Fruit fly (Drosophila melanogaster) whole organism, embryonic: Measurements from ENCODE around the gene Obp19a.

Experiments used
- Atf-2 ChIP-seq: fragments of 200-800 bp; sonication (Bioruptor generic); optimal IDR thresholded peaks from 2 replicates; lab custom pipeline; 2016; ENCODE audit warnings: missing biosample characterization, missing genetic modification characterization
- BEAF-32 ChIP-seq: fragments of 200-800 bp; sonication (Bioruptor generic); optimal IDR thresholded peaks from 3 replicates; lab custom pipeline; 2017; ENCODE audit warnings: missing biosample characterization, missing genetic modification characterization, mild to moderate bottlenecking, moderate library complexity, missing genetic modification reagents
- CG1024 ChIP-seq: fragments of 200-800 bp; sonication (Bioruptor generic); IDR thresholded peaks from 2 replicates; pipeline ENCODE4 v1.3.6; 2022; ENCODE audit warnings: missing biosample characterization, missing genetic modification characterization
- CG10267 ChIP-seq: fragments of 200-800 bp; sonication (Bioruptor generic); optimal IDR thresholded peaks from 2 replicates; lab custom pipeline; 2018; ENCODE audit warnings: missing biosample characterization, mild to moderate bottlenecking, missing genetic modification characterization, moderate library complexity
- CG10321 ChIP-seq: fragments of 200-800 bp; sonication (Bioruptor generic); IDR thresholded peaks from 2 replicates; pipeline ENCODE4 v1.3.6; 2022; ENCODE audit warnings: missing biosample characterization, missing genetic modification characterization
- CG11085 ChIP-seq: fragments of 200-800 bp; sonication (Bioruptor generic); IDR thresholded peaks from 2 replicates; pipeline ENCODE4 v1.3.6; 2022; ENCODE audit warnings: missing biosample characterization, missing genetic modification characterization
- CG11456 ChIP-seq: fragments of 200-800 bp; sonication (Bioruptor generic); IDR thresholded peaks from 3 replicates; pipeline ENCODE4 v1.3.6; 2022; ENCODE audit warnings: missing biosample characterization, missing genetic modification characterization
- CG12104 ChIP-seq: fragments of 200-800 bp; sonication (Bioruptor generic); optimal IDR thresholded peaks from 3 replicates; lab custom pipeline; 2016; ENCODE audit warnings: missing biosample characterization, missing genetic modification characterization
- CG12769 ChIP-seq: fragments of 200-800 bp; sonication (Bioruptor generic); optimal IDR thresholded peaks from 2 replicates; lab custom pipeline; 2019; ENCODE audit warnings: missing biosample characterization, mild to moderate bottlenecking, missing genetic modification characterization, moderate library complexity
- CG13775 ChIP-seq: fragments of 200-800 bp; sonication (Bioruptor generic); optimal IDR thresholded peaks from 3 replicates; lab custom pipeline; 2017; ENCODE audit warnings: missing biosample characterization, mild to moderate bottlenecking, missing genetic modification characterization
- CG14710 ChIP-seq: fragments of 200-800 bp; sonication (Bioruptor generic); optimal IDR thresholded peaks from 3 replicates; lab custom pipeline; 2019; ENCODE audit warnings: missing biosample characterization, mild to moderate bottlenecking, missing genetic modification characterization, moderate library complexity
- CG18619 ChIP-seq: fragments of 200-800 bp; sonication (Bioruptor generic); optimal IDR thresholded peaks from 3 replicates; lab custom pipeline; 2017; ENCODE audit warnings: missing biosample characterization, mild to moderate bottlenecking, missing genetic modification characterization
- CG18764 ChIP-seq: fragments of 200-800 bp; sonication (Bioruptor generic); optimal IDR thresholded peaks from 3 replicates; lab custom pipeline; 2016; ENCODE audit warnings: missing biosample characterization, missing genetic modification characterization
- CG7357 ChIP-seq: fragments of 200-800 bp; sonication (Bioruptor generic); IDR thresholded peaks from 3 replicates; pipeline ENCODE4 v1.3.6; 2022; ENCODE audit warnings: missing biosample characterization, missing genetic modification characterization
- CG7372 ChIP-seq: fragments of 200-800 bp; sonication (Bioruptor generic); IDR thresholded peaks from 2 replicates; pipeline ENCODE4 v1.3.6; 2022; ENCODE audit warnings: missing biosample characterization, missing genetic modification characterization
- CG8290 ChIP-seq, 3 experiments: fragments of 200-800 bp; sonication (Bioruptor generic); optimal IDR thresholded peaks; 2 replicates each; lab custom pipeline; 2016 to 2019; ENCODE audit warnings: missing biosample characterization in 3 of 3, missing genetic modification characterization in 3 of 3, mild to moderate bottlenecking in 2 of 3, moderate library complexity in 1 of 3
- CG8944 ChIP-seq: fragments of 200-800 bp; sonication (Bioruptor generic); optimal IDR thresholded peaks from 3 replicates; lab custom pipeline; 2016; ENCODE audit warnings: missing biosample characterization, missing genetic modification characterization
- CG9437 ChIP-seq: fragments of 200-800 bp; sonication (Bioruptor generic); optimal IDR thresholded peaks from 2 replicates; lab custom pipeline; 2018; ENCODE audit warnings: missing biosample characterization, mild to moderate bottlenecking, missing genetic modification characterization
- CoRest ChIP-seq: fragments of 200-800 bp; sonication (Bioruptor generic); optimal IDR thresholded peaks from 3 replicates; lab custom pipeline; 2018; ENCODE audit warnings: missing biosample characterization, mild to moderate bottlenecking, missing genetic modification characterization, moderate library complexity
- HLH4C ChIP-seq: fragments of 200-800 bp; sonication (Bioruptor generic); IDR thresholded peaks from 3 replicates; pipeline ENCODE4 v1.3.6; 2022; ENCODE audit warnings: missing biosample characterization, missing genetic modification characterization; ENCODE audit not compliant: partially characterized antibody
- HLH54F ChIP-seq: fragments of 200-800 bp; sonication (Bioruptor generic); optimal IDR thresholded peaks from 3 replicates; lab custom pipeline; 2016; ENCODE audit warnings: missing biosample characterization, missing genetic modification characterization
- HLHmδ ChIP-seq: fragments of 200-800 bp; sonication (Bioruptor generic); optimal IDR thresholded peaks from 2 replicates; lab custom pipeline; 2018; ENCODE audit warnings: missing biosample characterization, mild to moderate bottlenecking, missing genetic modification characterization, moderate library complexity
- MBD-R2 ChIP-seq: fragments of 200-800 bp; sonication (Bioruptor generic); IDR thresholded peaks from 2 replicates; pipeline ENCODE4 v1.3.6; 2022; ENCODE audit warnings: missing biosample characterization, missing genetic modification characterization
- Pdp1 ChIP-seq, 2 experiments: fragments of 200-800 bp; sonication (Bioruptor generic); optimal IDR thresholded peaks; 3 replicates each; lab custom pipeline; 2016; ENCODE audit warnings: missing biosample characterization in 2 of 2, missing genetic modification characterization in 2 of 2, mild to moderate bottlenecking in 1 of 2, moderate library complexity in 1 of 2
- Rx ChIP-seq: fragments of 200-800 bp; sonication (Bioruptor generic); IDR thresholded peaks from 2 replicates; pipeline ENCODE4 v1.3.6; 2022; ENCODE audit warnings: missing biosample characterization, missing genetic modification characterization
- Spps ChIP-seq: fragments of 200-800 bp; sonication (Bioruptor generic); optimal IDR thresholded peaks from 2 replicates; lab custom pipeline; 2018; ENCODE audit warnings: missing biosample characterization, mild to moderate bottlenecking, missing genetic modification characterization
- Sry-β ChIP-seq: fragments of 200-800 bp; sonication (Bioruptor generic); optimal IDR thresholded peaks from 2 replicates; lab custom pipeline; 2018; ENCODE audit warnings: missing biosample characterization, mild to moderate bottlenecking, missing genetic modification characterization, moderate library complexity
- cato ChIP-seq: fragments of 200-800 bp; sonication (Bioruptor generic); optimal IDR thresholded peaks from 2 replicates; lab custom pipeline; 2016; ENCODE audit warnings: missing biosample characterization, missing genetic modification characterization, borderline replicate concordance
- ci ChIP-seq: fragments of 200-800 bp; sonication (Bioruptor generic); IDR thresholded peaks from 3 replicates; pipeline ENCODE4 v1.3.6; 2022; ENCODE audit warnings: missing biosample characterization, missing genetic modification characterization
- cwo ChIP-seq: fragments of 200-800 bp; sonication (Bioruptor generic); optimal IDR thresholded peaks from 3 replicates; lab custom pipeline; 2017; ENCODE audit warnings: missing biosample characterization, missing genetic modification characterization, mild to moderate bottlenecking, moderate library complexity, missing genetic modification reagents
- da ChIP-seq: fragments of 200-800 bp; sonication (Bioruptor generic); optimal IDR thresholded peaks from 2 replicates; lab custom pipeline; 2016; ENCODE audit warnings: missing biosample characterization, missing genetic modification characterization
- dan ChIP-seq: fragments of 200-800 bp; sonication (Bioruptor generic); IDR thresholded peaks from 2 replicates; pipeline ENCODE4 v1.3.6; 2022; ENCODE audit warnings: missing biosample characterization, missing genetic modification characterization
- eve ChIP-seq, 2 experiments: fragments of >200 bp; optimal IDR thresholded peaks; 2 replicates each; lab custom pipeline; 2017; ENCODE audit warnings: missing biosample characterization in 2 of 2, missing genetic modification characterization in 2 of 2
- ken ChIP-seq: fragments of 200-800 bp; sonication (Bioruptor generic); IDR thresholded peaks from 3 replicates; pipeline ENCODE4 v1.3.6; 2022; ENCODE audit warnings: missing biosample characterization, missing genetic modification characterization
- lbe ChIP-seq: fragments of 200-800 bp; sonication (Bioruptor generic); optimal IDR thresholded peaks from 2 replicates; lab custom pipeline; 2016; ENCODE audit warnings: missing biosample characterization, mild to moderate bottlenecking, missing genetic modification characterization
- nom ChIP-seq: fragments of 200-800 bp; sonication (Bioruptor generic); optimal IDR thresholded peaks from 2 replicates; lab custom pipeline; 2017; ENCODE audit warnings: missing biosample characterization, missing genetic modification characterization, mild to moderate bottlenecking, moderate library complexity, missing genetic modification reagents
- oc ChIP-seq: fragments of 200-800 bp; sonication (Bioruptor generic); optimal IDR thresholded peaks from 2 replicates; lab custom pipeline; 2018; ENCODE audit warnings: missing biosample characterization, mild to moderate bottlenecking, missing genetic modification characterization, moderate library complexity
- otp ChIP-seq: fragments of 200-800 bp; sonication (Bioruptor generic); IDR thresholded peaks from 3 replicates; pipeline ENCODE4, ENCODE4 v1.3.6; 2022; ENCODE audit warnings: missing biosample characterization, missing genetic modification characterization
- sens ChIP-seq: fragments of 200-800 bp; sonication (Bioruptor generic); peaks from one replicate; lab custom pipeline; 2016; ENCODE audit warnings: missing biosample characterization, missing genetic modification characterization
- sens-2 ChIP-seq: fragments of 200-800 bp; sonication (Bioruptor generic); IDR thresholded peaks from 2 replicates; pipeline ENCODE4 v1.3.6; 2022; ENCODE audit warnings: missing biosample characterization, missing genetic modification characterization
- sim ChIP-seq: fragments of 200-800 bp; sonication (Bioruptor generic); IDR thresholded peaks from 2 replicates; pipeline ENCODE4 v1.3.6; 2022; ENCODE audit warnings: missing biosample characterization, missing genetic modification characterization
- sna ChIP-seq: fragments of 200-800 bp; sonication (Bioruptor generic); IDR thresholded peaks from 2 replicates; pipeline ENCODE4 v1.3.6; 2022; ENCODE audit warnings: missing biosample characterization, missing genetic modification characterization; ENCODE audit not compliant: partially characterized antibody
- sqz ChIP-seq: fragments of 200-800 bp; sonication (Bioruptor generic); optimal IDR thresholded peaks from 3 replicates; lab custom pipeline; 2018; ENCODE audit warnings: missing biosample characterization, mild to moderate bottlenecking, missing genetic modification characterization
- tin ChIP-seq: fragments of 200-800 bp; sonication (Bioruptor generic); optimal IDR thresholded peaks from 3 replicates; lab custom pipeline; 2016; ENCODE audit warnings: missing biosample characterization, missing genetic modification characterization
- toy ChIP-seq: fragments of 200-800 bp; sonication (Bioruptor generic); IDR thresholded peaks from 2 replicates; pipeline ENCODE4 v1.3.6; 2022; ENCODE audit warnings: missing biosample characterization, missing genetic modification characterization
- vfl ChIP-seq: fragments of 200-800 bp; sonication (Bioruptor generic); optimal IDR thresholded peaks from 2 replicates; lab custom pipeline; 2016; ENCODE audit warnings: missing biosample characterization, missing genetic modification characterization
- wek ChIP-seq: fragments of 200-800 bp; sonication (Bioruptor generic); optimal IDR thresholded peaks from 3 replicates; lab custom pipeline; 2018; ENCODE audit warnings: missing biosample characterization, mild to moderate bottlenecking, missing genetic modification characterization, moderate library complexity
- zen ChIP-seq: fragments of 200-800 bp; sonication (Bioruptor generic); optimal IDR thresholded peaks from 3 replicates; lab custom pipeline; 2018; ENCODE audit warnings: missing biosample characterization, mild to moderate bottlenecking, missing genetic modification characterization, moderate library complexity

The Obp19a gene

dm6 chrX:20394066-20394913, 21.3 kb upstream of the Obp19a start, which contains the start of gene HERC2 (continued):
- TF ChIP-seq CG13775 (GFP tag; lab: Kevin White, UChicago) (peak; percentile 34), vfl (no peak), CG1024 (GFP tag; lab: Robert Waterston, UW) (peak; percentile 55; the same call in 1 of the 2 replicates), Rx (GFP tag; lab: Robert Waterston, UW) (no peak), HLHmδ (no peak), cwo (GFP tag; lab: Kevin White, UChicago) (no peak), CG9437 (no peak), tin (GFP tag; lab: Kevin White, UChicago) (peak; percentile 4), CG12769 (tag; lab: Kevin White, UChicago) (no peak), ken (no peak), zen (tag; lab: Kevin White, UChicago) (peak; percentile 37), Pdp1 (GFP tag; optimal IDR thresholded peaks at IDR 0.05; lab: Kevin White, UChicago) (peak; percentile 57 to 62), BEAF-32 (GFP tag; lab: Kevin White, UChicago) (peak; percentile 83), CG11085 (peak; percentile 47; the same call in 1 of the 2 replicates), wek (GFP tag; lab: Kevin White, UChicago) (no peak), eve (GFP tag; optimal IDR thresholded peaks at IDR 0.05; lab: Kevin White, UChicago) (no peak), CG18764 (no peak), sna (GFP tag; lab: Robert Waterston, UW) (peak; percentile 74; the same call in 1 of the 2 replicates), ci (0 out of 3 replicates have a peak, but pooled peaks have one; percentile 15), sqz (GFP tag; lab: Kevin White, UChicago) (no peak), CG8290 (GFP tag; optimal IDR thresholded peaks at IDR 0.05; lab: Kevin White, UChicago) (no peak), CG8290 (tag; optimal IDR thresholded peaks at IDR 0.05; lab: Kevin White, UChicago) (no peak), CG10321 (no peak), HLH54F (GFP tag; lab: Kevin White, UChicago) (peak; percentile 52), CG11456 (peak; percentile 77), toy (GFP tag; lab: Robert Waterston, UW) (no peak), dan (no peak), CG10267 (peak; percentile 46), CG8944 (GFP tag; lab: Kevin White, UChicago) (peak; percentile 29), CoRest (tag; lab: Kevin White, UChicago) (peak; percentile 39), lbe (GFP tag; lab: Kevin White, UChicago) (no peak), sim (GFP tag; lab: Robert Waterston, UW) (no peak), HLH4C (GFP tag; lab: Robert Waterston, UW) (peak; percentile 93), otp (GFP tag; lab: Robert Waterston, UW) (no peak), nom (no peak), CG7372 (GFP tag; lab: Robert Waterston, UW) (peak; percentile 67; the same call in 1 of the 2 replicates), sens (GFP tag; lab: Kevin White, UChicago) (peak; percentile 90), CG18619 (GFP tag; lab: Kevin White, UChicago) (no peak), CG12104 (GFP tag; lab: Kevin White, UChicago) (no peak), sens-2 (GFP tag; lab: Robert Waterston, UW) (no peak), oc (tag; lab: Kevin White, UChicago) (peak; percentile 70), Atf-2 (GFP tag; lab: Kevin White, UChicago) (peak; percentile 57), MBD-R2 (GFP tag; lab: Robert Waterston, UW) (peak; percentile 72), Spps (tag; lab: Kevin White, UChicago) (no peak), CG14710 (peak; percentile 44), CG7357 (GFP tag; lab: Robert Waterston, UW) (peak; percentile 69), Sry-β (GFP tag; lab: Kevin White, UChicago) (no peak), da (GFP tag; lab: Kevin White, UChicago) (no peak), cato (GFP tag; lab: Kevin White, UChicago) (no peak)
